Fruit fly (Drosophila melanogaster): ENCODE data around the gene CG45067.

Gene CG45067

dm6 chr3L:3078398-3079155 is 35.7 kb downstream of the CG45067 start (continued):
- TF ChIP-seq CG1233 (GFP tag; optimal IDR thresholded peaks at IDR 0.05) (peak; percentile 15), scrt (GFP tag; optimal IDR thresholded peaks at IDR 0.05) (peak; percentile 32), Jarid2 (GFP tag; optimal IDR thresholded peaks at IDR 0.05) (no peak), odd (GFP tag; optimal IDR thresholded peaks at IDR 0.05) (peak; percentile 33), CG12744 (GFP tag; optimal IDR thresholded peaks at IDR 0.05) (no peak), Ets65A (GFP tag) (no peak), fu2 (GFP tag; optimal IDR thresholded peaks at IDR 0.05) (peak; percentile 21), CG4617 (GFP tag; optimal IDR thresholded peaks at IDR 0.05; ENCODE audit: borderline replicate concordance) (no peak), CG8290 (GFP tag; optimal IDR thresholded peaks at IDR 0.05) (no peak), CG8290 (tag; optimal IDR thresholded peaks at IDR 0.05) (peak in 1 of 2 experiments; percentile 72), CG13287 (GFP tag; IDR thresholded peaks at IDR 0.05; ENCODE audit: partially characterized antibody) (no peak), aop (GFP tag; IDR thresholded peaks at IDR 0.05) (peak; percentile 58; the same call in 1 of the 2 replicates), dysf (GFP tag; IDR thresholded peaks at IDR 0.05) (peak; percentile 22; the same call in 1 of the 3 replicates), Dll (GFP tag; IDR thresholded peaks at IDR 0.05; ENCODE audit: partially characterized antibody) (no peak), da (GFP tag; optimal IDR thresholded peaks at IDR 0.05) (no peak), Lpt (GFP tag; optimal IDR thresholded peaks at IDR 0.05) (no peak), CkIIα-i1 (GFP tag; IDR thresholded peaks at IDR 0.05) (no peak), CG4820 (GFP tag; optimal IDR thresholded peaks at IDR 0.05) (peak; percentile 7), CG4360 (GFP tag; IDR thresholded peaks at IDR 0.05) (no peak), Adf1 (GFP tag; IDR thresholded peaks at IDR 0.05) (no peak), Med (GFP tag) (peak; percentile 87), CG3995 (GFP tag; optimal IDR thresholded peaks at IDR 0.05) (peak; percentile 42), CG9437 (GFP tag; optimal IDR thresholded peaks at IDR 0.05) (peak; percentile 36), unc-4 (GFP tag; IDR thresholded peaks at IDR 0.05; ENCODE audit: partially characterized antibody) (no peak), CG10321 (GFP tag; IDR thresholded peaks at IDR 0.05) (peak; percentile 38; the same call in 1 of the 2 replicates), CG1024 (GFP tag; IDR thresholded peaks at IDR 0.05) (no peak), Hmx (GFP tag; optimal IDR thresholded peaks at IDR 0.05) (peak; percentile 19), CG9876 (GFP tag; optimal IDR thresholded peaks at IDR 0.05) (no peak), bab2 (GFP tag; optimal IDR thresholded peaks at IDR 0.05) (no peak), tll (GFP tag; optimal IDR thresholded peaks at IDR 0.05) (no peak), Rfx (GFP tag; IDR thresholded peaks at IDR 0.05) (peak; percentile 38), CG17912 (GFP tag; optimal IDR thresholded peaks at IDR 0.05) (peak; percentile 15), twi (tag; optimal IDR thresholded peaks at IDR 0.05) (no peak), CG4854 (GFP tag; optimal IDR thresholded peaks at IDR 0.05) (no peak), CG4424 (GFP tag; optimal IDR thresholded peaks at IDR 0.05) (peak; percentile 49), Hr39 (optimal IDR thresholded peaks at IDR 0.05) (no peak), CG43689 (GFP tag; IDR thresholded peaks at IDR 0.05) (no peak), bcd (GFP tag; optimal IDR thresholded peaks at IDR 0.05) (peak; percentile 36), CG11456 (GFP tag; IDR thresholded peaks at IDR 0.05) (no peak), nmo (GFP tag; optimal IDR thresholded peaks at IDR 0.05) (peak; percentile 36), maf-S (GFP tag; optimal IDR thresholded peaks at IDR 0.05) (no peak), NFAT (GFP tag; IDR thresholded peaks at IDR 0.05) (no peak), CG14710 (tag; optimal IDR thresholded peaks at IDR 0.05) (peak; percentile 1), CG1602 (GFP tag; optimal IDR thresholded peaks at IDR 0.05) (no peak), ato (GFP tag; IDR thresholded peaks at IDR 0.05; ENCODE audit: partially characterized antibody) (no peak), H2.0 (GFP tag; IDR thresholded peaks at IDR 0.05) (no peak), nau (GFP tag; optimal IDR thresholded peaks at IDR 0.05) (peak; percentile 73), CG2875 (GFP tag; optimal IDR thresholded peaks at IDR 0.05) (peak; percentile 29), CG12155 (GFP tag; optimal IDR thresholded peaks at IDR 0.05) (no peak), CG10431 (GFP tag; optimal IDR thresholded peaks at IDR 0.05) (no peak), tup (GFP tag; optimal IDR thresholded peaks at IDR 0.05) (no peak)

Measured in whole organism, embryonic.